Worm (Caenorhabditis elegans): ENCODE data around the gene acr-18.

DNA sequence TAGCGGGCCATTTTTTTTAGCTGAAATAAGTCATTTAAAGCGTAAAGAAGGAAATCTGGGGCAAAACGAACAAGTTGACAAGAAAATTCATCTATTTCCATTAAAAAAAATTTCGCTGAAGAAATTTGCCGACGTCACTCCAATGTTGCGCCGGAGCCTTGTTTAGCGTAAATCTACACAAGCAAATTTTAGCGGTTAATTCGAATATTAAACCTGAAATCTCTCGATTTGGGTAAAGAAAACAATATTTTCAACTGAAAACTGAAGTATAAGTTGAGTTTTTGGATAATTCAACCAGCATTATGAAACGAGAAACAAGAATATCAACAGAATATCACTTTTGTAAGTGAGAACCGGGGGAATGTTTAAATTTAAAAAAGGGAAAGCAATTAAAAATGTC, 19.4 kb upstream of the acr-18 start, which contains the start of gene F28F8.9:
- TF ChIP-seq ztf-18 (tag; optimal IDR thresholded peaks at IDR 0.05) (no peak), F57C9.4 (tag; optimal IDR thresholded peaks at IDR 0.05) (no peak), nfyb-1 (GFP tag; IDR thresholded peaks at IDR 0.05) (no peak), lin-26 (GFP tag; IDR thresholded peaks at IDR 0.05) (no peak), ama-1 (optimal IDR thresholded peaks at IDR 0.05) (no peak), ama-1 (GFP tag; optimal IDR thresholded peaks at IDR 0.05) (no peak), lir-1 (GFP tag; conservative IDR thresholded peaks at IDR 0.05) (no peak)
